Worm (Caenorhabditis elegans): ENCODE results near the gene bris-1.

DNA sequence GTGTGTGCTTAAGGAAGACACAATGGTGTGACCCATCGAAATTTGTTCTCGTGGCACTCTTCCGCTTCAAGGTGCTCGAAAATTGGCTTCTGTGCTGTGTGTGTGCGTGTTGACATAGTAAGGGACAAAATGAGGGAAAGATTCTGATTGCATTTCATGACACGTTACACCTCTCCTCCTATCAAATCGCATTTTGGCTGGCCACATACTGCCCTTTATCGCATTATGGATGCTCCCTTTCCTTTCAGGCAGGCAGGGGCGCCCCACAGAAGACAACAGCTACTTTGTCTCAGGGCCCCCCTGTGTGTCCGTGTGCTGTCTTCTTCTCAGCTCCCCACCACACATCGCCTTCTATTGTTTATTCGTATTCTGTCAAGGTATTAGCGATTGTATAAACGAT lies 28.4 kb upstream of the bris-1 start:
- no peak for TF ChIP-seq mep-1 (tag; optimal IDR thresholded peaks at IDR 0.05)
- TF ChIP-seq snpc-4 (tag; optimal IDR thresholded peaks at IDR 0.05), result no peak
- TF ChIP-seq efl-1 (optimal IDR thresholded peaks at IDR 0.05), result no peak
- TF ChIP-seq efl-1 (GFP tag; optimal IDR thresholded peaks at IDR 0.05 in 1 of 2), result peak in 1 of 2 experiments; percentile 44
- no peak for TF ChIP-seq hpl-2 (GFP tag; optimal IDR thresholded peaks at IDR 0.05)
- no peak for TF ChIP-seq nhr-12 (tag; optimal IDR thresholded peaks at IDR 0.05)
- no peak for TF ChIP-seq elt-2 (tag; optimal IDR thresholded peaks at IDR 0.05)
